Worm (Caenorhabditis elegans) whole organism, L2 larva: Measurements from ENCODE around the gene B0391.14.
A peak's percentile ranks its signal among the peaks of the same experiment; 100 is the strongest.

Experiments
- C34F6.9 ChIP-seq: fragments of 150-350 bp; optimal IDR thresholded peaks from 2 replicates; lab custom pipeline; 2014; ENCODE audit warnings: missing biosample characterization, missing genetic modification characterization
- F13H6.1 ChIP-seq: sonication (generic microtip); optimal IDR thresholded peaks from 2 replicates; lab custom pipeline; 2016; ENCODE audit warnings: missing genetic modification characterization, missing compliant biosample characterization
- ZK546.5 ChIP-seq: sonication (generic microtip); optimal IDR thresholded peaks from 2 replicates; lab custom pipeline; 2017; ENCODE audit warnings: missing biosample characterization, missing genetic modification characterization
- alr-1 ChIP-seq: fragments of 150-350 bp; optimal IDR thresholded peaks from 2 replicates; lab custom pipeline; 2014; ENCODE audit warnings: missing biosample characterization, missing genetic modification characterization
- ama-1 ChIP-seq: fragments of 150-350 bp; optimal IDR thresholded peaks from 2 replicates; lab custom pipeline; 2018; ENCODE audit warnings: inconsistent platforms
- blmp-1 ChIP-seq: sonication (generic microtip); optimal IDR thresholded peaks from 2 replicates; lab custom pipeline; 2017; ENCODE audit warnings: missing genetic modification characterization, mild to moderate bottlenecking, missing compliant biosample characterization, antibody characterized with exemption, moderate library complexity; ENCODE audit not compliant: insufficient read depth
- ceh-16 ChIP-seq: fragments of 150-350 bp; optimal IDR thresholded peaks from 2 replicates; lab custom pipeline; 2014; ENCODE audit warnings: missing biosample characterization, missing genetic modification characterization
- crh-2 ChIP-seq: sonication (generic microtip); optimal IDR thresholded peaks from 2 replicates; lab custom pipeline; 2017; ENCODE audit warnings: missing biosample characterization, missing genetic modification characterization
- egl-27 ChIP-seq: sonication (generic microtip); optimal IDR thresholded peaks from 3 replicates; lab custom pipeline; 2017; ENCODE audit warnings: missing biosample characterization, missing genetic modification reagents, missing genetic modification characterization
- elt-1 ChIP-seq: fragments of 150-350 bp; optimal IDR thresholded peaks from 2 replicates; lab custom pipeline; 2014; ENCODE audit warnings: missing biosample characterization, missing genetic modification characterization
- elt-3 ChIP-seq: sonication (generic microtip); optimal IDR thresholded peaks from 2 replicates; lab custom pipeline; 2017; ENCODE audit warnings: missing biosample characterization, missing genetic modification characterization
- fos-1 ChIP-seq: fragments of 150-350 bp; optimal IDR thresholded peaks from 2 replicates; lab custom pipeline; 2014; ENCODE audit warnings: missing biosample characterization, missing genetic modification characterization
- gmeb-1 ChIP-seq: fragments of 150-350 bp; optimal IDR thresholded peaks from 2 replicates; lab custom pipeline; 2014; ENCODE audit warnings: missing biosample characterization, missing genetic modification characterization
- lin-11 ChIP-seq: fragments of 150-350 bp; sonication (generic microtip); optimal IDR thresholded peaks from 2 replicates; lab custom pipeline; 2014; ENCODE audit warnings: missing biosample characterization, missing genetic modification characterization, inconsistent platforms, mixed read lengths
- lin-13 ChIP-seq: fragments of 150-350 bp; optimal IDR thresholded peaks from 2 replicates; lab custom pipeline; 2014; ENCODE audit warnings: missing biosample characterization, missing genetic modification reagents, missing genetic modification characterization
- lsy-2 ChIP-seq, 2 experiments: fragments of 150-350 bp in 1 of 2; sonication (generic microtip) in 1 of 2; optimal IDR thresholded peaks; 2 replicates each; lab custom pipeline; 2014 to 2017; ENCODE audit warnings: missing biosample characterization in 2 of 2, missing genetic modification characterization in 2 of 2
- mab-5 ChIP-seq: fragments of 150-350 bp; optimal IDR thresholded peaks from 2 replicates; lab custom pipeline; 2014; ENCODE audit warnings: missing biosample characterization, missing genetic modification characterization
- mdl-1 ChIP-seq, 2 experiments: fragments of 150-350 bp in 1 of 2; sonication (generic microtip) in 1 of 2; optimal IDR thresholded peaks; 2 replicates each; lab custom pipeline; 2017; ENCODE audit warnings: missing biosample characterization in 2 of 2, missing genetic modification characterization in 2 of 2
- nhr-129 ChIP-seq: fragments of 150-350 bp; optimal IDR thresholded peaks from 2 replicates; lab custom pipeline; 2014; ENCODE audit warnings: missing biosample characterization, missing genetic modification characterization
- nhr-21 ChIP-seq: fragments of 150-350 bp; optimal IDR thresholded peaks from 2 replicates; lab custom pipeline; 2014; ENCODE audit warnings: missing biosample characterization, missing genetic modification characterization
- nhr-237 ChIP-seq: fragments of 150-350 bp; optimal IDR thresholded peaks from 2 replicates; lab custom pipeline; 2014; ENCODE audit warnings: missing biosample characterization, missing genetic modification characterization
- nhr-6 ChIP-seq: fragments of 150-350 bp; optimal IDR thresholded peaks from 2 replicates; lab custom pipeline; 2014; ENCODE audit warnings: missing biosample characterization, missing genetic modification characterization
- nhr-77 ChIP-seq: fragments of 150-350 bp; optimal IDR thresholded peaks from 2 replicates; lab custom pipeline; 2014; ENCODE audit warnings: missing biosample characterization, missing genetic modification characterization
- sem-4 ChIP-seq: fragments of 150-350 bp; optimal IDR thresholded peaks from 2 replicates; lab custom pipeline; 2014; ENCODE audit warnings: missing biosample characterization, missing genetic modification reagents, missing genetic modification characterization
- sma-3 ChIP-seq: sonication (generic microtip); optimal IDR thresholded peaks from 2 replicates; lab custom pipeline; 2016; ENCODE audit warnings: missing genetic modification reagents, missing genetic modification characterization, missing compliant biosample characterization
- sma-9 ChIP-seq, 2 experiments: fragments of 150-350 bp in 1 of 2; sonication (generic microtip) in 1 of 2; optimal IDR thresholded peaks; 2 replicates each; lab custom pipeline; 2014 to 2016; ENCODE audit warnings: missing genetic modification characterization in 2 of 2, mild to moderate bottlenecking in 1 of 2, missing biosample characterization in 1 of 2, missing compliant biosample characterization in 1 of 2, missing genetic modification reagents in 1 of 2, moderate library complexity in 1 of 2
- unc-39 ChIP-seq: fragments of 150-350 bp; optimal IDR thresholded peaks from 2 replicates; lab custom pipeline; 2014; ENCODE audit warnings: missing biosample characterization, missing genetic modification characterization
- unc-55 ChIP-seq: fragments of 150-350 bp; sonication (generic microtip); optimal IDR thresholded peaks from 3 replicates; lab custom pipeline; 2014; ENCODE audit warnings: missing biosample characterization, missing genetic modification reagents, missing genetic modification characterization
- unc-62 ChIP-seq: fragments of 150-350 bp; optimal IDR thresholded peaks from 2 replicates; lab custom pipeline; 2014; ENCODE audit warnings: missing biosample characterization, missing genetic modification reagents, missing genetic modification characterization
- zag-1 ChIP-seq: fragments of 150-350 bp; optimal IDR thresholded peaks from 2 replicates; lab custom pipeline; 2014; ENCODE audit warnings: missing biosample characterization, missing genetic modification characterization
- ztf-1 ChIP-seq: fragments of 200-800 bp; sonication (Bioruptor generic); conservative IDR thresholded peaks from 2 replicates; pipeline ENCODE4 v1.3.6; 2022; ENCODE audit warnings: missing genetic modification characterization, missing compliant biosample characterization
- ztf-11 ChIP-seq: sonication (generic microtip); optimal IDR thresholded peaks from 2 replicates; lab custom pipeline; 2017; ENCODE audit warnings: missing biosample characterization, missing genetic modification characterization

The B0391.14 gene

ce11 chrV:15625561-15625960 is 25.9 kb upstream of the B0391.14 start, which contains the start of gene C55A1.11:
Gene C55A1.11 (plus strand): TSS chrV:15625861.
- TF ChIP-seq C34F6.9 (tag; lab: Kevin White, UChicago) (no peak), unc-62 (no peak), nhr-77 (tag; lab: Kevin White, UChicago) (no peak), nhr-21 (tag; lab: Kevin White, UChicago) (no peak), crh-2 (tag; lab: Kevin White, UChicago) (no peak)

ce11 chrV:15621518-15621917 is 21.9 kb upstream of the B0391.14 start, which contains the start of gene C55A1.1:
Gene C55A1.1 (plus strand): TSS chrV:15621818.
- TF ChIP-seq F13H6.1 = no peak

ce11 chrV:15614534-15614933 is 14.9 kb upstream of the B0391.14 start:
- TF ChIP-seq ZK546.5 = no peak
- no peak for TF ChIP-seq alr-1

- TF ChIP-seq F13H6.1 = no peak
- TF ChIP-seq mdl-1 (tag; optimal IDR thresholded peaks at IDR 0.05; lab: Kevin White, UChicago) = no peak
- TF ChIP-seq sem-4 (tag; lab: Kevin White, UChicago) = no peak
- TF ChIP-seq elt-1 = no peak
- no peak for TF ChIP-seq nhr-21 (tag; lab: Kevin White, UChicago)
- no peak for TF ChIP-seq unc-62
- TF ChIP-seq lsy-2 (tag; optimal IDR thresholded peaks at IDR 0.05; lab: Kevin White, UChicago) = no peak
- TF ChIP-seq blmp-1 (tag; lab: Kevin White, UChicago) = no peak
- TF ChIP-seq ztf-11 (tag; lab: Kevin White, UChicago) = no peak
- no peak for TF ChIP-seq ama-1 (lab: Kevin White, UChicago)
- TF ChIP-seq nhr-77 (tag; lab: Kevin White, UChicago) = no peak
- TF ChIP-seq egl-27 = no peak
- no peak for TF ChIP-seq nhr-6 (tag; lab: Kevin White, UChicago)
- no peak for TF ChIP-seq nhr-237
- TF ChIP-seq crh-2 (tag; lab: Kevin White, UChicago) = no peak
Observed at ce11 chrV:15612886-15613285, 13.2 kb upstream of the B0391.14 start, which contains the start of gene str-263. Gene str-263 (plus strand): TSS chrV:15613186.

ce11 chrV:15610350-15610940 is 10.8 kb upstream of the B0391.14 start, which contains the start of the genes fbxa-153 and str-12:
Gene fbxa-153 (minus strand): TSS chrV:15610384.
Gene str-12 (plus strand): TSS chrV:15610890.
- TF ChIP-seq C34F6.9 (tag; lab: Kevin White, UChicago) = peak; percentile 64
- TF ChIP-seq nhr-21 (tag; lab: Kevin White, UChicago) = no peak
- TF ChIP-seq F13H6.1 = no peak
- no peak for TF ChIP-seq egl-27
- TF ChIP-seq gmeb-1 = no peak
- TF ChIP-seq ztf-1 = no peak
- peak; percentile 28 for TF ChIP-seq sma-9 (GFP tag; optimal IDR thresholded peaks at IDR 0.05; lab: Kevin White, UChicago)
- TF ChIP-seq sma-9 (tag; optimal IDR thresholded peaks at IDR 0.05; lab: Kevin White, UChicago) = no peak
- TF ChIP-seq mab-5 (tag; lab: Kevin White, UChicago) = no peak
- peak; percentile 84 for TF ChIP-seq unc-55
- TF ChIP-seq fos-1 (tag; lab: Kevin White, UChicago) = no peak
- TF ChIP-seq nhr-237 = no peak
- TF ChIP-seq zag-1 (tag; lab: Kevin White, UChicago) = peak; percentile 62
- TF ChIP-seq nhr-129 = peak; percentile 28

- TF ChIP-seq lin-13 (GFP tag; lab: Kevin White, UChicago) (no peak), sma-3 (GFP tag; lab: Kevin White, UChicago) (no peak), unc-39 (tag; lab: Kevin White, UChicago) (no peak), ceh-16 (tag; lab: Kevin White, UChicago) (no peak), alr-1 (no peak), ZK546.5 (no peak), sma-9 (GFP tag; optimal IDR thresholded peaks at IDR 0.05; lab: Kevin White, UChicago) (no peak), sma-9 (tag; optimal IDR thresholded peaks at IDR 0.05; lab: Kevin White, UChicago) (no peak), mdl-1 (tag; optimal IDR thresholded peaks at IDR 0.05; lab: Kevin White, UChicago) (no peak), elt-3 (tag; lab: Kevin White, UChicago) (no peak), lin-11 (tag; lab: Kevin White, UChicago) (no peak), ama-1 (lab: Kevin White, UChicago) (no peak), blmp-1 (tag; lab: Kevin White, UChicago) (no peak), nhr-6 (tag; lab: Kevin White, UChicago) (no peak)
Observed at ce11 chrV:15605045-15605444, 5.4 kb upstream of the B0391.14 start, which contains the start of gene fbxa-154. Gene fbxa-154 (minus strand): TSS chrV:15605145.
